Fruit fly (Drosophila melanogaster): Measurements from ENCODE around the gene Apoltp.

DNA sequence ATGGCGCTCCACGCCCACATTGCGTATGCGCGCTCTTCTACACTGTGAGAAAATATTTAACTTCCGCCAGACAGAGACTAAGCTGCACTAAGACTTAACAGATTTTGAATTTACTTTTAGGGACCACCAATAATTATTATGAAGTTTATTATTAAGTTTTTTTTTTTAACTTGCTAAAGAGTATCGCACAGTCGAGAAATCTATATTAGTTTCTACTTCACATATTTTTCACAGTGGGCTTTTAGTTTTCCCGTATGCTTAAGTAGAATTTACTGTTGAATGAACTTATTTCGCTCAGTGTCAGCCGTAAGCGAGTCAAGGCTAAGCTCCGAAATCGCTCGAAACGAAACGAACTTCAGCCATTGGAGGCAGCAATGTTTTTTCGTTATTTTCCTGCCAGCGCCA, 26.5 kb downstream of the Apoltp start:
- TF ChIP-seq h (optimal IDR thresholded peaks at IDR 0.05) (no peak), Sin3A (optimal IDR thresholded peaks at IDR 0.05) (no peak), Myc (optimal IDR thresholded peaks at IDR 0.05) (no peak)

Data from Kc167 (cell line).